Fruit fly (Drosophila melanogaster): ENCODE data around the gene Mst36Fb.

- TF ChIP-seq CG8478 (optimal IDR thresholded peaks at IDR 0.05), result no peak
- no peak for TF ChIP-seq pan (optimal IDR thresholded peaks at IDR 0.05)
- TF ChIP-seq psq (optimal IDR thresholded peaks at IDR 0.05), result no peak
These were observed 28.0 kb upstream of the Mst36Fb start, which contains the start of the genes CG10376 and CG10343 for dm6 chr2L:18702721-18703488.

Data from whole organism.